Worm (Caenorhabditis elegans) whole organism, L3 larva: ENCODE results near the gene Y38E10A.2.

Source experiments
- aly-2 ChIP-seq: fragments of 150-350 bp; optimal IDR thresholded peaks from 2 replicates; lab custom pipeline; 2014; ENCODE audit warnings: missing biosample characterization, missing genetic modification characterization
- daf-12 ChIP-seq: fragments of 150-350 bp; optimal IDR thresholded peaks from 2 replicates; lab custom pipeline; 2014; ENCODE audit warnings: missing biosample characterization, missing genetic modification reagents, missing genetic modification characterization
- egl-5 ChIP-seq: fragments of 150-350 bp; optimal IDR thresholded peaks from 2 replicates; lab custom pipeline; 2017; ENCODE audit warnings: missing biosample characterization, missing genetic modification reagents, missing genetic modification characterization, inconsistent platforms
- elt-3 ChIP-seq, 3 experiments: fragments of 150-350 bp in 1 of 3; sonication (generic microtip) in 2 of 3; optimal IDR thresholded peaks; 2 replicates in 2 of 3; 4 replicates in 1 of 3; lab custom pipeline; 2014 to 2017; ENCODE audit warnings: missing biosample characterization in 3 of 3, missing genetic modification characterization in 3 of 3
- jun-1 ChIP-seq: fragments of 150-350 bp; optimal IDR thresholded peaks from 2 replicates; lab custom pipeline; 2014; ENCODE audit warnings: missing biosample characterization, missing genetic modification reagents, missing genetic modification characterization
- nhr-237 ChIP-seq: fragments of 150-350 bp; optimal IDR thresholded peaks from 2 replicates; lab custom pipeline; 2014; ENCODE audit warnings: missing biosample characterization, missing genetic modification characterization
- unc-39 ChIP-seq: sonication (generic microtip); optimal IDR thresholded peaks from 4 replicates; lab custom pipeline; 2017; ENCODE audit warnings: missing biosample characterization, missing genetic modification characterization
- unc-62 ChIP-seq: fragments of 150-350 bp; sonication (generic microtip); optimal IDR thresholded peaks from 4 replicates; lab custom pipeline; 2014; ENCODE audit warnings: missing biosample characterization, missing genetic modification reagents, missing genetic modification characterization

DNA sequence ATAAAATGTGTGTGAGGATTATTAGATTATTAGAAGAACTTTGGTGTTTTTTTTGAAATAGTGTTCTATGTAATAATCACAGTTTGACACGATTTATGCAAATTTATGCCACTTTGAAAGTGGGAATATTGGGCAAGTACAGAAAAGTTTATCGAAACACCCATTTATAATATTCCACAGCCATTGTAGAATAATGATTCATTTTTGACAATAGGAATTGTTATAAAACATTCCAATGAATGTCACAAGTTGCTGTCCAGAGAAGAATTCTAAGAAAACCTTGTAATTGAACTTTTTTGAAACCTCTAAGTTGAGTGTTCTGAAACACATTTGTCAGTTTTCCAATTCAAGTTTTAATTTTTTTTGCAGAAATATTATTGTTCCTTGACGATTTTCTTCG lies 38.8 kb upstream of the Y38E10A.2 start, which contains the start of gene nspe-4:
- no peak for TF ChIP-seq elt-3 (tag; optimal IDR thresholded peaks at IDR 0.05; lab: Kevin White, UChicago)
- no peak for TF ChIP-seq unc-62
- TF ChIP-seq daf-12 (tag; lab: Kevin White, UChicago): no peak
- no peak for TF ChIP-seq unc-39 (tag; lab: Kevin White, UChicago)
- no peak for TF ChIP-seq aly-2
- no peak for TF ChIP-seq egl-5 (tag; lab: Kevin White, UChicago)
- TF ChIP-seq nhr-237 (tag; lab: Kevin White, UChicago): no peak
- TF ChIP-seq jun-1 (tag; lab: Kevin White, UChicago): no peak
